Fruit fly (Drosophila melanogaster) whole organism, embryonic: Measurements from ENCODE around the gene TTLL4A.

Source experiments
- CG11560 ChIP-seq: fragments of 200-800 bp; sonication (Bioruptor generic); IDR thresholded peaks from 3 replicates; pipeline ENCODE4 v1.3.6; 2022; ENCODE audit warnings: missing biosample characterization, missing genetic modification characterization
- CG12769 ChIP-seq: fragments of 200-800 bp; sonication (Bioruptor generic); optimal IDR thresholded peaks from 2 replicates; lab custom pipeline; 2019; ENCODE audit warnings: missing biosample characterization, mild to moderate bottlenecking, missing genetic modification characterization, moderate library complexity
- CG15073 ChIP-seq: fragments of 200-800 bp; sonication (Bioruptor generic); optimal IDR thresholded peaks from 2 replicates; lab custom pipeline; 2016; ENCODE audit warnings: missing biosample characterization, missing genetic modification characterization
- CG17361 ChIP-seq: fragments of 200-800 bp; sonication (Bioruptor generic); IDR thresholded peaks from 3 replicates; pipeline ENCODE4 v1.3.6; 2022; ENCODE audit warnings: missing biosample characterization, missing genetic modification characterization
- CG1832 ChIP-seq: fragments of 200-800 bp; sonication (Bioruptor generic); optimal IDR thresholded peaks from 2 replicates; lab custom pipeline; 2017; ENCODE audit warnings: missing biosample characterization, mild to moderate bottlenecking, missing genetic modification characterization, inconsistent platforms
- CG34224 ChIP-seq: fragments of 200-800 bp; sonication (Bioruptor generic); IDR thresholded peaks from 3 replicates; pipeline ENCODE4 v1.3.6; 2022; ENCODE audit warnings: missing biosample characterization, missing genetic modification characterization; ENCODE audit not compliant: partially characterized antibody
- CG4404 ChIP-seq: fragments of 200-800 bp; sonication (Bioruptor generic); IDR thresholded peaks from 2 replicates; pipeline ENCODE4 v1.3.6; 2022; ENCODE audit warnings: missing biosample characterization, missing genetic modification characterization
- CG5180 ChIP-seq: fragments of 200-800 bp; sonication (Bioruptor generic); optimal IDR thresholded peaks from 3 replicates; lab custom pipeline; 2017; ENCODE audit warnings: missing biosample characterization, missing genetic modification characterization, mild to moderate bottlenecking, moderate library complexity, missing genetic modification reagents
- Chrac-16 ChIP-seq: fragments of 200-800 bp; sonication (Bioruptor generic); optimal IDR thresholded peaks from 3 replicates; lab custom pipeline; 2016; ENCODE audit warnings: missing biosample characterization, missing genetic modification characterization
- D ChIP-seq, 2 experiments: fragments of 200-800 bp in 1 of 2; fragments of >200 bp in 1 of 2; sonication (Bioruptor generic) in 1 of 2; optimal IDR thresholded peaks; 2 replicates in 1 of 2; 3 replicates in 1 of 2; lab custom pipeline; 2017; ENCODE audit warnings: mild to moderate bottlenecking in 1 of 2, missing biosample characterization in 1 of 2, missing genetic modification characterization in 1 of 2, missing genetic modification reagents in 1 of 2
- Dll ChIP-seq: fragments of 200-800 bp; sonication (Bioruptor generic); IDR thresholded peaks from 4 replicates; pipeline ENCODE4 v1.3.6; 2022; ENCODE audit warnings: missing biosample characterization, missing genetic modification characterization; ENCODE audit not compliant: partially characterized antibody
- Dref ChIP-seq: fragments of 200-800 bp; sonication (Bioruptor generic); IDR thresholded peaks from 2 replicates; pipeline ENCODE4 v1.3.6; 2022; ENCODE audit warnings: missing biosample characterization, missing genetic modification characterization
- Drgx ChIP-seq: fragments of 200-800 bp; sonication (Bioruptor generic); IDR thresholded peaks from 2 replicates; pipeline ENCODE4 v1.3.6; 2022; ENCODE audit warnings: missing biosample characterization, missing genetic modification characterization
- Ets65A ChIP-seq: fragments of 200-800 bp; sonication (Bioruptor generic); peaks from one replicate; lab custom pipeline; 2016; ENCODE audit warnings: missing biosample characterization, missing genetic modification characterization
- H2.0 ChIP-seq: fragments of 200-800 bp; sonication (Bioruptor generic); IDR thresholded peaks from 2 replicates; pipeline ENCODE4 v1.3.6; 2022; ENCODE audit warnings: missing biosample characterization, missing genetic modification characterization
- Hand ChIP-seq: fragments of 200-800 bp; sonication (Bioruptor generic); optimal IDR thresholded peaks from 2 replicates; lab custom pipeline; 2017; ENCODE audit warnings: mild to moderate bottlenecking, missing biosample characterization, missing genetic modification reagents, missing genetic modification characterization
- Hey ChIP-seq: fragments of 200-800 bp; sonication (Bioruptor generic); optimal IDR thresholded peaks from 3 replicates; lab custom pipeline; 2018; ENCODE audit warnings: missing biosample characterization, mild to moderate bottlenecking, missing genetic modification characterization
- Hmr ChIP-seq: fragments of 200-800 bp; sonication (Bioruptor generic); optimal IDR thresholded peaks from 3 replicates; lab custom pipeline; 2017; ENCODE audit warnings: mild to moderate bottlenecking, missing biosample characterization, missing genetic modification reagents, missing genetic modification characterization
- Hr39 ChIP-seq: fragments of >200 bp; optimal IDR thresholded peaks from 2 replicates; lab custom pipeline; 2017
- Hsf ChIP-seq: fragments of 200-800 bp; sonication (Bioruptor generic); optimal IDR thresholded peaks from 3 replicates; lab custom pipeline; 2016; ENCODE audit warnings: missing biosample characterization, missing genetic modification characterization
- Rx ChIP-seq: fragments of 200-800 bp; sonication (Bioruptor generic); IDR thresholded peaks from 2 replicates; pipeline ENCODE4 v1.3.6; 2022; ENCODE audit warnings: missing biosample characterization, missing genetic modification characterization
- Sry-β ChIP-seq: fragments of 200-800 bp; sonication (Bioruptor generic); optimal IDR thresholded peaks from 2 replicates; lab custom pipeline; 2018; ENCODE audit warnings: missing biosample characterization, mild to moderate bottlenecking, missing genetic modification characterization, moderate library complexity
- Xbp1 ChIP-seq: fragments of 200-800 bp; sonication (Bioruptor generic); optimal IDR thresholded peaks from 3 replicates; lab custom pipeline; 2016; ENCODE audit warnings: missing biosample characterization, mild to moderate bottlenecking, missing genetic modification characterization
- ara ChIP-seq: fragments of 200-800 bp; sonication (Bioruptor generic); IDR thresholded peaks from 2 replicates; pipeline ENCODE4 v1.3.6; 2022; ENCODE audit warnings: missing biosample characterization, missing genetic modification characterization
- ase ChIP-seq: fragments of 200-800 bp; sonication (Bioruptor generic); IDR thresholded peaks from 3 replicates; pipeline ENCODE4 v1.3.6; 2022; ENCODE audit warnings: missing biosample characterization, missing genetic modification characterization
- bsh ChIP-seq, 2 experiments: fragments of 200-800 bp; sonication (Bioruptor generic); optimal IDR thresholded peaks; 2 replicates each; lab custom pipeline; 2017 to 2018; ENCODE audit warnings: mild to moderate bottlenecking in 2 of 2, missing biosample characterization in 2 of 2, missing genetic modification characterization in 2 of 2, moderate library complexity in 1 of 2
- caup ChIP-seq: fragments of 200-800 bp; sonication (Bioruptor generic); optimal IDR thresholded peaks from 3 replicates; lab custom pipeline; 2017; ENCODE audit warnings: missing biosample characterization, mild to moderate bottlenecking, missing genetic modification characterization, moderate library complexity; ENCODE audit not compliant: severe bottlenecking
- chn ChIP-seq: fragments of 200-800 bp; sonication (Bioruptor generic); optimal IDR thresholded peaks from 2 replicates; lab custom pipeline; 2016; ENCODE audit warnings: missing biosample characterization, missing genetic modification characterization
- disco-r ChIP-seq: fragments of 200-800 bp; sonication (Bioruptor generic); optimal IDR thresholded peaks from 2 replicates; lab custom pipeline; 2016; ENCODE audit warnings: missing biosample characterization, missing genetic modification characterization
- gem ChIP-seq: fragments of 200-800 bp; sonication (Bioruptor generic); optimal IDR thresholded peaks from 2 replicates; lab custom pipeline; 2019; ENCODE audit warnings: missing biosample characterization, mild to moderate bottlenecking, missing genetic modification characterization, moderate library complexity
- gfzf ChIP-seq: fragments of 200-800 bp; sonication (Bioruptor generic); optimal IDR thresholded peaks from 2 replicates; lab custom pipeline; 2016; ENCODE audit warnings: missing biosample characterization, mild to moderate bottlenecking, missing genetic modification characterization, moderate library complexity
- grau ChIP-seq: fragments of 200-800 bp; optimal IDR thresholded peaks from 3 replicates; lab custom pipeline; 2019; ENCODE audit warnings: missing biosample characterization, mild to moderate bottlenecking, missing genetic modification characterization, moderate library complexity
- gsb ChIP-seq: fragments of 200-800 bp; sonication (Bioruptor generic); IDR thresholded peaks from 2 replicates; pipeline ENCODE4 v1.3.6; 2022; ENCODE audit warnings: missing biosample characterization, missing genetic modification characterization
- ind ChIP-seq: fragments of 200-800 bp; sonication (Bioruptor generic); optimal IDR thresholded peaks from 3 replicates; lab custom pipeline; 2016; ENCODE audit warnings: missing biosample characterization, missing genetic modification characterization
- kah ChIP-seq: fragments of 200-800 bp; sonication (Bioruptor generic); optimal IDR thresholded peaks from 2 replicates; lab custom pipeline; 2018; ENCODE audit warnings: missing biosample characterization, mild to moderate bottlenecking, missing genetic modification characterization
- kay ChIP-seq: fragments of 200-800 bp; sonication (Bioruptor generic); optimal IDR thresholded peaks from 2 replicates; lab custom pipeline; 2016; ENCODE audit warnings: missing biosample characterization, missing genetic modification characterization
- lilli ChIP-seq: fragments of 200-800 bp; sonication (Bioruptor generic); optimal IDR thresholded peaks from 3 replicates; lab custom pipeline; 2016; ENCODE audit warnings: missing biosample characterization, missing genetic modification characterization
- luna ChIP-seq: fragments of 200-800 bp; sonication (Bioruptor generic); optimal IDR thresholded peaks from 2 replicates; lab custom pipeline; 2016; ENCODE audit warnings: missing biosample characterization, missing genetic modification characterization
- nmo ChIP-seq: fragments of 200-800 bp; sonication (Bioruptor generic); optimal IDR thresholded peaks from 2 replicates; lab custom pipeline; 2018; ENCODE audit warnings: missing biosample characterization, mild to moderate bottlenecking, missing genetic modification characterization, moderate library complexity
- nom ChIP-seq: fragments of 200-800 bp; sonication (Bioruptor generic); optimal IDR thresholded peaks from 2 replicates; lab custom pipeline; 2017; ENCODE audit warnings: missing biosample characterization, missing genetic modification characterization, mild to moderate bottlenecking, moderate library complexity, missing genetic modification reagents
- oc ChIP-seq: fragments of 200-800 bp; sonication (Bioruptor generic); optimal IDR thresholded peaks from 2 replicates; lab custom pipeline; 2018; ENCODE audit warnings: missing biosample characterization, mild to moderate bottlenecking, missing genetic modification characterization, moderate library complexity
- ro ChIP-seq: fragments of 200-800 bp; sonication (Bioruptor generic); IDR thresholded peaks from 2 replicates; pipeline ENCODE4 v1.3.6; 2022; ENCODE audit warnings: missing biosample characterization, missing genetic modification characterization
- stc ChIP-seq: fragments of 200-800 bp; sonication (Bioruptor generic); IDR thresholded peaks from 2 replicates; pipeline ENCODE4 v1.3.6; 2022; ENCODE audit warnings: missing biosample characterization, missing genetic modification characterization
- sug ChIP-seq: fragments of 200-800 bp; optimal IDR thresholded peaks from 2 replicates; lab custom pipeline; 2019; ENCODE audit warnings: missing biosample characterization, mild to moderate bottlenecking, missing genetic modification characterization, moderate library complexity
- tap ChIP-seq: fragments of 200-800 bp; optimal IDR thresholded peaks from 3 replicates; lab custom pipeline; 2019; ENCODE audit warnings: missing biosample characterization, mild to moderate bottlenecking, missing genetic modification characterization, moderate library complexity
- tin ChIP-seq: fragments of 200-800 bp; sonication (Bioruptor generic); optimal IDR thresholded peaks from 3 replicates; lab custom pipeline; 2016; ENCODE audit warnings: missing biosample characterization, missing genetic modification characterization

Gene TTLL4A

dm6 chr2L:11027213-11027612, 38.0 kb downstream of the TTLL4A start:
- TF ChIP-seq nom (peak; percentile 26), CG11560 (no peak), disco-r (no peak), bsh (GFP tag; optimal IDR thresholded peaks at IDR 0.05; lab: Kevin White, UChicago) (peak in 1 of 2 experiments; percentile 28)

dm6 chr2L:11027825-11028496, 38.8 kb downstream of the TTLL4A start:
- TF ChIP-seq stc (GFP tag; lab: Robert Waterston, UW): no peak
- TF ChIP-seq oc: peak; percentile 51
- no peak for TF ChIP-seq tap (tag; lab: Kevin White, UChicago)
- TF ChIP-seq nmo (GFP tag; lab: Kevin White, UChicago): no peak
- TF ChIP-seq Chrac-16 (GFP tag; lab: Kevin White, UChicago): no peak
- no peak for TF ChIP-seq H2.0 (GFP tag; lab: Robert Waterston, UW)
- no peak for TF ChIP-seq chn (GFP tag; lab: Kevin White, UChicago)
- no peak for TF ChIP-seq CG17361 (GFP tag; lab: Robert Waterston, UW)
- peak; percentile 75 for TF ChIP-seq CG5180 (GFP tag; lab: Kevin White, UChicago)
- no peak for TF ChIP-seq Rx (GFP tag; lab: Robert Waterston, UW)

dm6 chr2L:11032285-11032970, 43.2 kb downstream of the TTLL4A start:
- TF ChIP-seq nom (peak; percentile 50), luna (GFP tag; lab: Kevin White, UChicago) (no peak), ind (no peak), Drgx (GFP tag; lab: Robert Waterston, UW) (peak; percentile 45; the same call in 1 of the 2 replicates), Hsf (GFP tag; lab: Kevin White, UChicago) (no peak), Dll (GFP tag; lab: Robert Waterston, UW) (no peak), caup (GFP tag; lab: Kevin White, UChicago) (no peak), CG15073 (GFP tag; lab: Kevin White, UChicago) (no peak), Hand (GFP tag; lab: Kevin White, UChicago) (no peak), Hey (tag; lab: Kevin White, UChicago) (no peak), ase (no peak), gem (tag; lab: Kevin White, UChicago) (no peak), CG1832 (GFP tag; lab: Kevin White, UChicago) (no peak), kay (GFP tag; lab: Kevin White, UChicago) (no peak), tin (no peak), Xbp1 (no peak), gfzf (no peak), ara (GFP tag; lab: Robert Waterston, UW) (no peak), ro (GFP tag; lab: Robert Waterston, UW) (no peak), Hmr (GFP tag; lab: Kevin White, UChicago) (no peak), CG34224 (GFP tag; lab: Robert Waterston, UW) (no peak), sug (tag; lab: Kevin White, UChicago) (no peak), Hr39 (lab: Kevin White, UChicago) (no peak), grau (tag; lab: Kevin White, UChicago) (no peak), gsb (GFP tag; lab: Robert Waterston, UW) (no peak), lilli (no peak), Sry-β (peak; percentile 60), Ets65A (GFP tag; lab: Kevin White, UChicago) (peak; percentile 26), kah (no peak), Dref (GFP tag; lab: Robert Waterston, UW) (no peak), D (optimal IDR thresholded peaks at IDR 0.05; lab: Kevin White, UChicago) (no peak), D (GFP tag; optimal IDR thresholded peaks at IDR 0.05; lab: Kevin White, UChicago) (no peak), CG12769 (tag; lab: Kevin White, UChicago) (no peak), CG4404 (GFP tag; lab: Robert Waterston, UW) (no peak)
